Worm (Caenorhabditis elegans) whole organism, late embryonic: Measurements from ENCODE around the gene Y75B12B.10.

ENCODE experiments used
- C38D4.7 ChIP-seq: fragments of 200-800 bp; sonication (Bioruptor generic); optimal IDR thresholded peaks from 2 replicates; lab custom pipeline; 2018; ENCODE audit warnings: mild to moderate bottlenecking, missing genetic modification characterization, moderate library complexity, missing compliant biosample characterization
- ama-1 ChIP-seq: fragments of 150-350 bp; optimal IDR thresholded peaks from 2 replicates; lab custom pipeline; 2014
- ceh-31 ChIP-seq: sonication (generic microtip); optimal IDR thresholded peaks from 2 replicates; lab custom pipeline; 2016; ENCODE audit warnings: missing genetic modification characterization, missing compliant biosample characterization
- ceh-9 ChIP-seq: sonication (generic microtip); optimal IDR thresholded peaks from 2 replicates; lab custom pipeline; 2016; ENCODE audit warnings: mild to moderate bottlenecking, missing genetic modification characterization, inconsistent platforms, missing compliant biosample characterization
- dmd-4 ChIP-seq: sonication (generic microtip); optimal IDR thresholded peaks from 2 replicates; lab custom pipeline; 2016; ENCODE audit warnings: borderline replicate concordance, missing genetic modification characterization, missing compliant biosample characterization
- lim-6 ChIP-seq: sonication (generic microtip); optimal IDR thresholded peaks from 2 replicates; lab custom pipeline; 2016; ENCODE audit warnings: missing genetic modification characterization, missing compliant biosample characterization
- nfya-1 ChIP-seq: sonication (generic microtip); optimal IDR thresholded peaks from 2 replicates; lab custom pipeline; 2017; ENCODE audit warnings: missing genetic modification characterization, mild to moderate bottlenecking, missing compliant biosample characterization, antibody characterized with exemption, moderate library complexity
- pqm-1 ChIP-seq: sonication (generic microtip); optimal IDR thresholded peaks from 2 replicates; lab custom pipeline; 2016; ENCODE audit warnings: missing genetic modification characterization, missing compliant biosample characterization
- pros-1 ChIP-seq: fragments of 150-350 bp; optimal IDR thresholded peaks from 2 replicates; lab custom pipeline; 2014; ENCODE audit warnings: missing biosample characterization, missing genetic modification reagents, missing genetic modification characterization

DNA sequence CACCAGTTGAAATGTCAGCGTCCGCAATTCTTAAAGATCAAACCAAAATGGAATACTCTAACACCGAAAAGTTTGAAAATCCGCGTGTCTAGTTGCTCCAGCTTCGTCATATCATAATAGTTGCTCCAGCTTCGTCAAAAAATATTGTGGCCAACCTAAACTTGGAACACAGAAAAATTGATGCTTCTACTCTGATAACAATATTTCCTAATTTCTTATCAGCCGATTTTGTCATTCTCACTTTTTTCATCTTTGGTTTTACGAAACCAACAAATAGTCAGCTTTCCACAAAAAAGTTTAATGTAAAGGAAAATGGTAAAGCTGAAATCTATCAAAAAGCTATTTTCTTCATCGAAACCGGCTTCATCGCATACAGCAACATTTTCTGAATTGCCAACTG is 17.5 kb upstream of the Y75B12B.10 start, which contains the start of gene fbxa-84:
- no peak for TF ChIP-seq ceh-31
- no peak for TF ChIP-seq nfya-1 (tag; lab: Kevin White, UChicago)
- TF ChIP-seq dmd-4 (tag; lab: Kevin White, UChicago) = no peak
- no peak for TF ChIP-seq pqm-1 (tag; lab: Kevin White, UChicago)
- no peak for TF ChIP-seq pros-1 (tag; lab: Kevin White, UChicago)
- TF ChIP-seq C38D4.7 (GFP tag; lab: Kevin White, UChicago) = no peak
- no peak for TF ChIP-seq ama-1
- TF ChIP-seq ceh-9 = no peak
- no peak for TF ChIP-seq lim-6 (tag; lab: Kevin White, UChicago)
